Fruit fly (Drosophila melanogaster) whole organism, embryonic: ENCODE results near the gene Rad1.

ENCODE experiments used
- Sin3A ChIP-seq: fragments of >200 bp; optimal IDR thresholded peaks from 2 replicates; lab custom pipeline; 2018
- crol ChIP-seq: fragments of 200-800 bp; sonication (Bioruptor generic); IDR thresholded peaks from 2 replicates; pipeline ENCODE4 v1.3.6; 2022; ENCODE audit warnings: missing biosample characterization, missing genetic modification characterization

- no peak for TF ChIP-seq crol (GFP tag; lab: Robert Waterston, UW)
- no peak for TF ChIP-seq Sin3A (lab: Kevin White, UChicago)
Measured at dm6 chr2L:2623947-2624346, 49.1 kb upstream of the Rad1 start.
